Fruit fly (Drosophila melanogaster): ENCODE results near the gene CG4199.

- TF ChIP-seq psq (optimal IDR thresholded peaks at IDR 0.05) (no peak), insv (optimal IDR thresholded peaks at IDR 0.05) (no peak)
These were observed 14.2 kb upstream of the CG4199 start for dm6 chrX:2087501-2087900.

Measured in Kc167 (cell line).